Fruit fly (Drosophila melanogaster) whole organism, embryonic: Measurements from ENCODE around the gene Acat2.
A peak's percentile ranks its signal among the peaks of the same experiment; 100 is the strongest.

Experiments used
- CG10462 ChIP-seq: fragments of 200-800 bp; sonication (Bioruptor generic); optimal IDR thresholded peaks from 2 replicates; lab custom pipeline; 2016; ENCODE audit warnings: missing biosample characterization, missing genetic modification characterization
- CG11696 ChIP-seq: fragments of 200-800 bp; sonication (Bioruptor generic); IDR thresholded peaks from 2 replicates; pipeline ENCODE4 v1.3.6; 2022; ENCODE audit warnings: missing biosample characterization, missing genetic modification characterization
- CG12155 ChIP-seq: fragments of 200-800 bp; sonication (Bioruptor generic); optimal IDR thresholded peaks from 3 replicates; lab custom pipeline; 2016; ENCODE audit warnings: missing biosample characterization, missing genetic modification characterization
- CG17385 ChIP-seq: fragments of 200-800 bp; sonication (Bioruptor generic); optimal IDR thresholded peaks from 3 replicates; lab custom pipeline; 2018; ENCODE audit warnings: missing biosample characterization, mild to moderate bottlenecking, missing genetic modification characterization
- CG17912 ChIP-seq: fragments of 200-800 bp; sonication (Bioruptor generic); optimal IDR thresholded peaks from 2 replicates; lab custom pipeline; 2018; ENCODE audit warnings: missing biosample characterization, mild to moderate bottlenecking, missing genetic modification characterization
- CG18011 ChIP-seq: fragments of 200-800 bp; sonication (Bioruptor generic); optimal IDR thresholded peaks from 2 replicates; lab custom pipeline; 2017; ENCODE audit warnings: missing biosample characterization, missing genetic modification characterization, mild to moderate bottlenecking, moderate library complexity, missing genotype
- CG31365 ChIP-seq: fragments of 200-800 bp; sonication (Bioruptor generic); optimal IDR thresholded peaks from 2 replicates; lab custom pipeline; 2018; ENCODE audit warnings: missing biosample characterization, mild to moderate bottlenecking, missing genetic modification characterization
- CG34224 ChIP-seq: fragments of 200-800 bp; sonication (Bioruptor generic); IDR thresholded peaks from 3 replicates; pipeline ENCODE4 v1.3.6; 2022; ENCODE audit warnings: missing biosample characterization, missing genetic modification characterization; ENCODE audit not compliant: partially characterized antibody
- CG6791 ChIP-seq: fragments of 200-800 bp; sonication (Bioruptor generic); IDR thresholded peaks from 3 replicates; pipeline ENCODE4 v1.3.6; 2022; ENCODE audit warnings: missing biosample characterization, missing genetic modification characterization; ENCODE audit not compliant: partially characterized antibody
- CG7556 ChIP-seq: fragments of 200-800 bp; sonication (Bioruptor generic); optimal IDR thresholded peaks from 2 replicates; lab custom pipeline; 2017; ENCODE audit warnings: missing biosample characterization, mild to moderate bottlenecking, missing genetic modification characterization
- CG9437 ChIP-seq: fragments of 200-800 bp; sonication (Bioruptor generic); optimal IDR thresholded peaks from 2 replicates; lab custom pipeline; 2018; ENCODE audit warnings: missing biosample characterization, mild to moderate bottlenecking, missing genetic modification characterization
- Dbx ChIP-seq: fragments of 200-800 bp; sonication (Bioruptor generic); IDR thresholded peaks from 3 replicates; pipeline ENCODE4 v1.3.6; 2022; ENCODE audit warnings: missing biosample characterization, missing genetic modification characterization
- Dip2 ChIP-seq: fragments of 200-800 bp; sonication (Bioruptor generic); IDR thresholded peaks from 2 replicates; pipeline ENCODE4 v1.3.6; 2022; ENCODE audit warnings: missing biosample characterization, missing genetic modification characterization
- Gsc ChIP-seq: fragments of 200-800 bp; sonication (Bioruptor generic); IDR thresholded peaks from 2 replicates; pipeline ENCODE4 v1.3.6; 2022; ENCODE audit warnings: missing biosample characterization, missing genetic modification characterization
- H15 ChIP-seq: fragments of 200-800 bp; sonication (Bioruptor generic); IDR thresholded peaks from 3 replicates; pipeline ENCODE4 v1.3.6; 2022; ENCODE audit warnings: missing biosample characterization, missing genetic modification characterization
- HLH3B ChIP-seq: fragments of 200-800 bp; sonication (Bioruptor generic); IDR thresholded peaks from 2 replicates; pipeline ENCODE4 v1.3.6; 2022; ENCODE audit warnings: missing biosample characterization, missing genetic modification characterization
- Hand ChIP-seq: fragments of 200-800 bp; sonication (Bioruptor generic); optimal IDR thresholded peaks from 2 replicates; lab custom pipeline; 2017; ENCODE audit warnings: mild to moderate bottlenecking, missing biosample characterization, missing genetic modification reagents, missing genetic modification characterization
- Hr3 ChIP-seq: fragments of 200-800 bp; sonication (Bioruptor generic); optimal IDR thresholded peaks from 3 replicates; lab custom pipeline; 2016; ENCODE audit warnings: missing biosample characterization, missing genetic modification characterization
- NC2β ChIP-seq: fragments of 200-800 bp; sonication (Bioruptor generic); optimal IDR thresholded peaks from 2 replicates; lab custom pipeline; 2016; ENCODE audit warnings: missing biosample characterization, missing genetic modification characterization
- NK7.1 ChIP-seq: fragments of 200-800 bp; sonication (Bioruptor generic); optimal IDR thresholded peaks from 3 replicates; lab custom pipeline; 2016; ENCODE audit warnings: missing biosample characterization, missing genetic modification characterization
- Pdp1 ChIP-seq, 2 experiments: fragments of 200-800 bp; sonication (Bioruptor generic); optimal IDR thresholded peaks; 3 replicates each; lab custom pipeline; 2016; ENCODE audit warnings: missing biosample characterization in 2 of 2, missing genetic modification characterization in 2 of 2, mild to moderate bottlenecking in 1 of 2, moderate library complexity in 1 of 2
- Side ChIP-seq: fragments of 200-800 bp; sonication (Bioruptor generic); optimal IDR thresholded peaks from 2 replicates; lab custom pipeline; 2016; ENCODE audit warnings: missing biosample characterization, missing genetic modification characterization
- Vsx1 ChIP-seq: fragments of 200-800 bp; sonication (Bioruptor generic); optimal IDR thresholded peaks from 2 replicates; lab custom pipeline; 2017; ENCODE audit warnings: missing biosample characterization, mild to moderate bottlenecking, missing genetic modification characterization, missing genetic modification reagents
- abd-A ChIP-seq: fragments of 200-800 bp; sonication (Bioruptor generic); optimal IDR thresholded peaks from 3 replicates; lab custom pipeline; 2019; ENCODE audit warnings: missing biosample characterization, mild to moderate bottlenecking, missing genetic modification characterization, moderate library complexity
- az2 ChIP-seq: fragments of 200-800 bp; sonication (Bioruptor generic); optimal IDR thresholded peaks from 3 replicates; lab custom pipeline; 2016; ENCODE audit warnings: missing biosample characterization, missing genetic modification characterization
- bab2 ChIP-seq: fragments of 200-800 bp; sonication (Bioruptor generic); optimal IDR thresholded peaks from 2 replicates; lab custom pipeline; 2016; ENCODE audit warnings: missing biosample characterization, missing genetic modification characterization
- crc ChIP-seq: fragments of 200-800 bp; sonication (Bioruptor generic); optimal IDR thresholded peaks from 2 replicates; lab custom pipeline; 2016; ENCODE audit warnings: missing biosample characterization, missing genetic modification characterization
- crol ChIP-seq: fragments of 200-800 bp; sonication (Bioruptor generic); IDR thresholded peaks from 2 replicates; pipeline ENCODE4 v1.3.6; 2022; ENCODE audit warnings: missing biosample characterization, missing genetic modification characterization
- crp ChIP-seq, 2 experiments: fragments of 200-800 bp; sonication (Bioruptor generic); optimal IDR thresholded peaks; 2 replicates in 1 of 2; 3 replicates in 1 of 2; lab custom pipeline; 2017; ENCODE audit warnings: missing biosample characterization in 2 of 2, missing genetic modification characterization in 2 of 2, mild to moderate bottlenecking in 1 of 2, moderate library complexity in 1 of 2
- danr ChIP-seq: fragments of 200-800 bp; sonication (Bioruptor generic); IDR thresholded peaks from 2 replicates; pipeline ENCODE4 v1.3.6; 2022; ENCODE audit warnings: missing biosample characterization, missing genetic modification characterization
- disco-r ChIP-seq: fragments of 200-800 bp; sonication (Bioruptor generic); optimal IDR thresholded peaks from 2 replicates; lab custom pipeline; 2016; ENCODE audit warnings: missing biosample characterization, missing genetic modification characterization
- eve ChIP-seq, 2 experiments: fragments of >200 bp; optimal IDR thresholded peaks; 2 replicates each; lab custom pipeline; 2017; ENCODE audit warnings: missing biosample characterization in 2 of 2, missing genetic modification characterization in 2 of 2
- gem ChIP-seq: fragments of 200-800 bp; sonication (Bioruptor generic); optimal IDR thresholded peaks from 2 replicates; lab custom pipeline; 2019; ENCODE audit warnings: missing biosample characterization, mild to moderate bottlenecking, missing genetic modification characterization, moderate library complexity
- grn ChIP-seq: fragments of 200-800 bp; sonication (Bioruptor generic); optimal IDR thresholded peaks from 3 replicates; lab custom pipeline; 2017; ENCODE audit warnings: missing biosample characterization, missing genetic modification characterization
- gsb ChIP-seq: fragments of 200-800 bp; sonication (Bioruptor generic); IDR thresholded peaks from 2 replicates; pipeline ENCODE4 v1.3.6; 2022; ENCODE audit warnings: missing biosample characterization, missing genetic modification characterization
- inv ChIP-seq: fragments of 200-800 bp; sonication (Bioruptor generic); IDR thresholded peaks from 2 replicates; pipeline ENCODE4 v1.3.6; 2022; ENCODE audit warnings: missing biosample characterization, missing genetic modification characterization; ENCODE audit not compliant: partially characterized antibody
- lab ChIP-seq: fragments of 200-800 bp; sonication (Bioruptor generic); optimal IDR thresholded peaks from 3 replicates; lab custom pipeline; 2017; ENCODE audit warnings: missing biosample characterization, missing genetic modification characterization, mild to moderate bottlenecking, moderate library complexity, missing genetic modification reagents
- lilli ChIP-seq: fragments of 200-800 bp; sonication (Bioruptor generic); optimal IDR thresholded peaks from 3 replicates; lab custom pipeline; 2016; ENCODE audit warnings: missing biosample characterization, missing genetic modification characterization
- mam ChIP-seq: fragments of 200-800 bp; sonication (Bioruptor generic); optimal IDR thresholded peaks from 3 replicates; lab custom pipeline; 2016; ENCODE audit warnings: missing biosample characterization, missing genetic modification characterization
- nerfin-1 ChIP-seq: fragments of 200-800 bp; sonication (Bioruptor generic); optimal IDR thresholded peaks from 3 replicates; lab custom pipeline; 2019; ENCODE audit warnings: missing biosample characterization, mild to moderate bottlenecking, missing genetic modification characterization, moderate library complexity
- odd ChIP-seq: fragments of 200-800 bp; sonication (Bioruptor generic); optimal IDR thresholded peaks from 2 replicates; lab custom pipeline; 2017; ENCODE audit warnings: missing biosample characterization, mild to moderate bottlenecking, missing genetic modification characterization
- pnt ChIP-seq: fragments of 200-800 bp; sonication (Bioruptor generic); optimal IDR thresholded peaks from 3 replicates; lab custom pipeline; 2016; ENCODE audit warnings: missing biosample characterization, missing genetic modification characterization
- prd ChIP-seq, 3 experiments: fragments of >200 bp in 2 of 3; fragments of 200-800 bp in 1 of 3; sonication (Bioruptor generic) in 1 of 3; optimal IDR thresholded peaks in 2 of 3; IDR thresholded peaks in 1 of 3; 2 replicates in 2 of 3; 3 replicates in 1 of 3; pipeline versions ENCODE4 v1.3.6 to Lab custom; 2017 to 2022; ENCODE audit warnings: missing biosample characterization in 1 of 3, missing genetic modification characterization in 1 of 3
- scrt ChIP-seq: fragments of 200-800 bp; sonication (Bioruptor generic); optimal IDR thresholded peaks from 2 replicates; lab custom pipeline; 2018; ENCODE audit warnings: missing biosample characterization, mild to moderate bottlenecking, missing genetic modification characterization, moderate library complexity
- toy ChIP-seq: fragments of 200-800 bp; sonication (Bioruptor generic); IDR thresholded peaks from 2 replicates; pipeline ENCODE4 v1.3.6; 2022; ENCODE audit warnings: missing biosample characterization, missing genetic modification characterization
- vvl ChIP-seq: fragments of 200-800 bp; sonication (Bioruptor generic); IDR thresholded peaks from 2 replicates; pipeline ENCODE4 v1.3.6; 2022; ENCODE audit warnings: missing biosample characterization, missing genetic modification characterization
- yki ChIP-seq: fragments of >200 bp; optimal IDR thresholded peaks from 3 replicates; lab custom pipeline; 2018
- zfh1 ChIP-seq: fragments of 200-800 bp; sonication (Bioruptor generic); IDR thresholded peaks from 3 replicates; pipeline ENCODE4 v1.3.6; 2022; ENCODE audit warnings: missing biosample characterization, missing genetic modification characterization

Gene Acat2

DNA sequence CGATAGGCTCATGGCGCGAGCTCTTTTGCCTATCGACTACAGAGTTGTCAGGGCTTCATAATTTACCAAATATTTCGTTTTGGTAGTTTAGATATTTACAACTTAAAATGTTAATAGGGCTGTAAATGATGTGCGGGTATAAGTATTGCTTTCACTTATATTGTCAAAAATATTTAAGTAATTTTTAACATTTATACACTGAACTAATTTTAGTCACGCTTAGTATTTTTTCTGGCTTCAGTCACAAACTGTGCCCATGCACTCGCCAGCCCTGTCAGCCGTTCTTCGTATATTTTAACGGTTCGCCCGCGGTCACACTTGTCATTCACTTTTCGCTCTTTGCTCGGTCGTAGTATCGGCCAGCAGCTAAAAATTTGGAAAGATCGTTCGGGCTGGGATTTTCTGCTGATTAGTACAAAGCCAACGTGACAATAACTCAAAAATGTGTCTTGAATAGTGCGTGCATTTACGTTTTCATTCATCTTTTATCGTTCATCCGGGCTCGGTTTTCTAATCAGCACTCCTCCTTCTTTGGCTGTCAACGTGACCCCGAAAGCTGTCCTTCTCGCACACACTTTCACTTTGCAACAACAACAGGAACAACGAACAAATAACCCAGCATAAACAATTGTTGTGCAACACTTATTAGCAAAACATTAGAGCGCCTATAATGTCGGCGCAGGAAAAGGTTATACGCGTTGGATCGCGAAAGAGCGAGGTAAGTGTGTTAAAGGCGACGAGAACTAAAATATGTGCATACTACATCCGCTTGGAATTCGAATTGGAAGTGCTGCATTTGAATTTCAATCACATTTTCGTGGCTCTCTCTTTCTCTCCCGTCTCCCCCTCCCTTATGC lies 32.1 kb downstream of the Acat2 start, which contains the start of the genes Hmbs and CG2211 (continued):
- TF ChIP-seq toy (GFP tag; lab: Robert Waterston, UW) = 0 out of 2 replicates have a peak, but pooled peaks have one; percentile 51
- TF ChIP-seq NK7.1 (GFP tag; lab: Kevin White, UChicago) = peak; percentile 58
- peak; percentile 89 for TF ChIP-seq gem (tag; lab: Kevin White, UChicago)
- TF ChIP-seq Gsc = no peak
- TF ChIP-seq abd-A = no peak
- TF ChIP-seq CG18011 (GFP tag; lab: Kevin White, UChicago) = peak; percentile 76
- no peak for TF ChIP-seq yki (lab: Kevin White, UChicago)
- peak; percentile 32 for TF ChIP-seq grn (GFP tag; lab: Kevin White, UChicago)
- no peak for TF ChIP-seq Dip2 (GFP tag; lab: Robert Waterston, UW)
- TF ChIP-seq odd (GFP tag; lab: Kevin White, UChicago) = peak; percentile 37
- TF ChIP-seq eve (GFP tag; optimal IDR thresholded peaks at IDR 0.05; lab: Kevin White, UChicago) = no peak
- TF ChIP-seq Hr3 (GFP tag; lab: Kevin White, UChicago) = peak; percentile 88
- peak; percentile 25 for TF ChIP-seq CG31365 (tag; lab: Kevin White, UChicago)
- no peak for TF ChIP-seq prd (optimal IDR thresholded peaks at IDR 0.05; lab: Kevin White, UChicago)
- peak; percentile 92 for TF ChIP-seq prd (GFP tag; IDR thresholded peaks at IDR 0.05; lab: Robert Waterston, UW)
- TF ChIP-seq Hand (GFP tag; lab: Kevin White, UChicago) = peak; percentile 23
- TF ChIP-seq pnt (GFP tag; lab: Kevin White, UChicago) = peak; percentile 83
- TF ChIP-seq lab = peak; percentile 94
- TF ChIP-seq HLH3B (GFP tag; lab: Robert Waterston, UW) = peak; percentile 84
- peak; percentile 68 for TF ChIP-seq danr
- peak; percentile 84 for TF ChIP-seq nerfin-1 (tag; lab: Kevin White, UChicago)
- TF ChIP-seq, all 482 proteins: peak for 410

DNA sequence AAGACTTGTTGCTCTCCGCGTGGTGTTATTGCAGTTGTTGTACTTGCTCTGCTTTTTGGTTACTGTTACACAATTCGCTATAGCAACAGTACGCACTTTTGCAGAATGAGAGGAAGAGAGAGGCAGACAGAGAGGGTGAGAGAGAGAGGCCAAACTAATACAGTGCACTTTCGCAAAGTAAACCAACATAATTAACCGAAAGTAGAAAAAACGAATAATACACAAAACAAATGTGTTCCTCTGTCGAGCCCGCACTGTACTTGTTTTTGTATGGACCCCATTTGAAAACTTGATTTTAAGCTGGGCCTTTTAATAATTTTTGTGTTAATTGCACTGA lies 32.7 kb downstream of the Acat2 start:
- TF ChIP-seq crol (GFP tag; lab: Robert Waterston, UW) (peak; percentile 76), az2 (GFP tag; lab: Kevin White, UChicago) (peak; percentile 29), CG10462 (GFP tag; lab: Kevin White, UChicago) (peak; percentile 6), Vsx1 (GFP tag; lab: Kevin White, UChicago) (no peak), zfh1 (GFP tag; lab: Robert Waterston, UW) (peak; percentile 70; the same call in 2 of the 3 replicates), scrt (GFP tag; lab: Kevin White, UChicago) (peak; percentile 93), vvl (GFP tag; lab: Robert Waterston, UW) (peak; percentile 79), CG7556 (GFP tag; lab: Kevin White, UChicago) (peak; percentile 21), CG11696 (GFP tag; lab: Robert Waterston, UW) (peak; percentile 20; the same call in 1 of the 2 replicates), CG34224 (GFP tag; lab: Robert Waterston, UW) (no peak), disco-r (no peak), lilli (peak; percentile 61), CG17385 (peak; percentile 29), H15 (GFP tag; lab: Robert Waterston, UW) (peak; percentile 59; the same call in 1 of the 3 replicates), crc (GFP tag; lab: Kevin White, UChicago) (peak; percentile 19), bab2 (peak; percentile 40), CG12155 (peak; percentile 31), Side (GFP tag; lab: Kevin White, UChicago) (no peak), CG17912 (GFP tag; lab: Kevin White, UChicago) (no peak), Dbx (peak; percentile 72), Pdp1 (GFP tag; optimal IDR thresholded peaks at IDR 0.05; lab: Kevin White, UChicago) (peak; percentile 25 to 100), crp (GFP tag; optimal IDR thresholded peaks at IDR 0.05; lab: Kevin White, UChicago) (no peak), CG6791 (GFP tag; lab: Robert Waterston, UW) (no peak), NC2β (no peak), gsb (0 out of 2 replicates have a peak, but pooled peaks have one; percentile 32), inv (GFP tag; lab: Robert Waterston, UW) (no peak), mam (GFP tag; lab: Kevin White, UChicago) (peak; percentile 56), CG9437 (GFP tag; lab: Kevin White, UChicago) (no peak)
